Worm (Caenorhabditis elegans): ENCODE measurements around the gene ncs-4.

DNA sequence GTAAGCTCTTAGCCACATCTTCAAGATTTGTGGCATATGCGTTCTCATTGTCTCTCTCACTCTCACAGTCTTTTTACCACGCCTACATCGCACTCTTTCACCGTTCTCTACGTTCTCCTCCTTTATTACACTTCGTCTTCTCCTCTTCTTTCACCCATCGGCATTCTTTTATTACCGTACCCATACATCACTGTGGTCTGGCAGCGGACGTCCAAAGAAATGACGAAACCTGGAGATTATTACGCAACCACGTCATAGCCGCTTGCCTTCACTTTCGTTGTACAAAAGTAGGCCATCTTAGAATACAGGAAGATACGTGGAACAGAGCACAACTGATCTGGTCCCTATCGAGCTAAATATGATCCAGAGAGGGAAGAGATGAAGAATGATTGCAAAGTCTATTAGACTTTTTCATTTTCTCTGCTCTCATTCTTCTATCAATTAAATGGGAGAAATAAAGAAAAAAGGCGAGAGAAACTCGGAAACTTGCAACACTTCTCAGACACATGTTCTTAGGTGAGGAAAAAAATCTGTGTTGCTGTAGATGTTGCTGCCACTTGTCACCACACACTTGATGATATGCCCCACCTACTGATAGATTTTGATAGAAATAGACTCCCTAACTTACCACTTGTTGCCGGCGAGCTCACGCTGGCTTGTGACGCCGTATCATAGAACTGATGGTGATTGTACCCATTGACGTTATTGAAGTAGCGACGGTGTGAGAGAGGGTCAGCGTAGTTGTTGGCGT is 28.2 kb downstream of the ncs-4 start:
- TF ChIP-seq W03F9.2 (tag; optimal IDR thresholded peaks at IDR 0.05), result no peak
- no peak for TF ChIP-seq him-1 (tag; optimal IDR thresholded peaks at IDR 0.05)
